Worm (Caenorhabditis elegans) whole organism, early embryonic: Measurements from ENCODE around the gene T01G6.1.

ENCODE experiments used
- B0310.2 ChIP-seq: sonication (generic microtip); optimal IDR thresholded peaks from 2 replicates; lab custom pipeline; 2016; ENCODE audit warnings: mild to moderate bottlenecking, missing genetic modification characterization, missing compliant biosample characterization
- F13C5.2 ChIP-seq: sonication (generic microtip); optimal IDR thresholded peaks from 2 replicates; lab custom pipeline; 2017; ENCODE audit warnings: mild to moderate bottlenecking, missing genetic modification characterization, inconsistent platforms, missing compliant biosample characterization
- ama-1 ChIP-seq: fragments of 150-350 bp; optimal IDR thresholded peaks from 2 replicates; lab custom pipeline; 2014
- ceh-13 ChIP-seq: fragments of 200-800 bp; sonication (Bioruptor generic); optimal IDR thresholded peaks from 2 replicates; lab custom pipeline; 2018; ENCODE audit warnings: mild to moderate bottlenecking, missing genetic modification characterization, missing compliant biosample characterization
- ceh-36 ChIP-seq: sonication (generic microtip); optimal IDR thresholded peaks from 2 replicates; lab custom pipeline; 2016; ENCODE audit warnings: missing genetic modification characterization, inconsistent platforms, missing compliant biosample characterization
- ets-7 ChIP-seq: sonication (generic microtip); optimal IDR thresholded peaks from 2 replicates; lab custom pipeline; 2016; ENCODE audit warnings: missing genotype, missing genetic modification characterization, missing compliant biosample characterization
- flt-1 ChIP-seq: fragments of 200-800 bp; sonication (Bioruptor generic); IDR thresholded peaks from 2 replicates; pipeline ENCODE4 v1.3.6; 2022; ENCODE audit warnings: missing genetic modification characterization, missing compliant biosample characterization
- hmbx-1 ChIP-seq: sonication (generic microtip); optimal IDR thresholded peaks from 2 replicates; lab custom pipeline; 2016; ENCODE audit warnings: mild to moderate bottlenecking, missing genetic modification characterization, missing compliant biosample characterization
- hnd-1 ChIP-seq: sonication (generic microtip); optimal IDR thresholded peaks from 2 replicates; lab custom pipeline; 2016; ENCODE audit warnings: missing genetic modification characterization, missing compliant biosample characterization
- tbx-11 ChIP-seq: fragments of 200-800 bp; sonication (Bioruptor generic); IDR thresholded peaks from 2 replicates; pipeline ENCODE4 v1.3.6; 2022; ENCODE audit warnings: missing genetic modification characterization, missing compliant biosample characterization
- tbx-37 ChIP-seq: fragments of 200-800 bp; sonication (Bioruptor generic); conservative IDR thresholded peaks from 2 replicates; pipeline ENCODE4 v1.3.6; 2022; ENCODE audit warnings: missing genetic modification reagents, missing genetic modification characterization, missing compliant biosample characterization
- tra-4 ChIP-seq: sonication (generic microtip); optimal IDR thresholded peaks from 2 replicates; lab custom pipeline; 2017; ENCODE audit warnings: missing genetic modification characterization, missing compliant biosample characterization

DNA sequence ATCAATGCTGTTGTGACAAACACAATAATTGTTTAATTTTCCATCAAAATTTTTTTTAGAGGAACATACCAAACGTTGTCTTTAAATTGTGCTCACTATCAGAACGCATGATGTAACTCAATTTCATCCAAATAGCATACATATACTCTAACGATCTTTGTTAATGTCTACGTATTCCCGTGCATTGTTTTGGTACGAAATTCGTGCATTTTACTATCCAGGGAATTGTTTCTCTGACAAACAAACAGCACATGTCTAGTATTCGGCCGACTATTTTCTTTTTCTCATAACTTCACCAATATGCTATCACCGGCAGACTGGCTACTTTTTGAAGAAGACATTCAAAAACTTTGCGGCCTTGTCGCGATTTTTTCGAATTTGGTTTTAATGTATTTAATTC, 6.1 kb upstream of the T01G6.1 start, which contains the start of gene str-196:
- TF ChIP-seq hmbx-1 (tag; lab: Kevin White, UChicago) (no peak), flt-1 (GFP tag; lab: Robert Waterston, UW) (no peak), ama-1 (lab: Kevin White, UChicago) (no peak), hnd-1 (tag; lab: Kevin White, UChicago) (no peak), ceh-36 (tag; lab: Kevin White, UChicago) (no peak), ceh-13 (GFP tag; lab: Kevin White, UChicago) (no peak), F13C5.2 (tag; lab: Kevin White, UChicago) (no peak), ets-7 (tag; lab: Kevin White, UChicago) (no peak), tbx-11 (no peak), tra-4 (no peak), tbx-37 (GFP tag; lab: Robert Waterston, UW) (no peak), B0310.2 (tag; lab: Kevin White, UChicago) (no peak)
